Worm (Caenorhabditis elegans) whole organism, young adult: Measurements from ENCODE around the gene F48E3.6.

Experiments
- B0336.3 ChIP-seq: fragments of 200-800 bp; sonication (Bioruptor generic); IDR thresholded peaks from 2 replicates; pipeline ENCODE4 v1.3.6; 2022; ENCODE audit warnings: missing genetic modification characterization, missing compliant biosample characterization
- C06A6.2 ChIP-seq: fragments of 200-800 bp; sonication (Bioruptor generic); conservative IDR thresholded peaks from 2 replicates; pipeline ENCODE4 v1.3.6; 2022; ENCODE audit warnings: missing genetic modification characterization, missing compliant biosample characterization
- C17E4.6 ChIP-seq: fragments of 200-800 bp; sonication (Bioruptor generic); IDR thresholded peaks from 2 replicates; pipeline ENCODE4 v1.3.6; 2022; ENCODE audit warnings: missing genetic modification reagents, missing genetic modification characterization, missing compliant biosample characterization
- D2030.7 ChIP-seq: fragments of 200-800 bp; sonication (Bioruptor generic); IDR thresholded peaks from 2 replicates; pipeline ENCODE4 v1.3.6; 2022; ENCODE audit warnings: missing genetic modification reagents, missing genetic modification characterization, missing compliant biosample characterization
- F10E7.11 ChIP-seq: sonication (generic microtip); optimal IDR thresholded peaks from 2 replicates; lab custom pipeline; 2017; ENCODE audit warnings: mild to moderate bottlenecking, missing genetic modification characterization, moderate library complexity, missing compliant biosample characterization
- F37B4.10 ChIP-seq: fragments of 200-800 bp; sonication (Bioruptor generic); IDR thresholded peaks from 2 replicates; pipeline ENCODE4 v1.3.6; 2022; ENCODE audit warnings: missing genetic modification characterization, missing compliant biosample characterization
- F49E8.2 ChIP-seq: sonication (generic microtip); optimal IDR thresholded peaks from 3 replicates; lab custom pipeline; 2017; ENCODE audit warnings: missing genetic modification characterization, mild to moderate bottlenecking, missing compliant biosample characterization, antibody characterized with exemption, moderate library complexity; ENCODE audit not compliant: insufficient read depth
- F55B11.4 ChIP-seq: sonication (generic microtip); optimal IDR thresholded peaks from 2 replicates; lab custom pipeline; 2016; ENCODE audit warnings: missing compliant biosample characterization, missing genetic modification characterization, borderline replicate concordance; ENCODE audit not compliant: insufficient read depth
- Y79H2A.3 ChIP-seq: fragments of 200-800 bp; sonication (Bioruptor generic); conservative IDR thresholded peaks from 2 replicates; pipeline ENCODE4 v1.3.6; 2022; ENCODE audit warnings: missing genetic modification reagents, missing genetic modification characterization, missing compliant biosample characterization
- ZK185.1 ChIP-seq: sonication (generic microtip); optimal IDR thresholded peaks from 2 replicates; lab custom pipeline; 2016; ENCODE audit warnings: mild to moderate bottlenecking, missing genetic modification characterization, missing compliant biosample characterization; ENCODE audit not compliant: poor library complexity, severe bottlenecking
- akir-1 ChIP-seq: fragments of 200-800 bp; sonication (Bioruptor generic); optimal IDR thresholded peaks from 2 replicates; lab custom pipeline; 2018; ENCODE audit warnings: mild to moderate bottlenecking, missing genetic modification characterization, moderate library complexity, missing compliant biosample characterization
- attf-3 ChIP-seq: fragments of 200-800 bp; sonication (Bioruptor generic); conservative IDR thresholded peaks from 2 replicates; pipeline ENCODE4 v1.3.6; 2022; ENCODE audit warnings: missing genetic modification reagents, missing genetic modification characterization, missing compliant biosample characterization
- attf-5 ChIP-seq: fragments of 200-800 bp; sonication (Bioruptor generic); optimal IDR thresholded peaks from 2 replicates; lab custom pipeline; 2018; ENCODE audit warnings: mild to moderate bottlenecking, missing genetic modification characterization, missing compliant biosample characterization
- cebp-2 ChIP-seq: fragments of 200-800 bp; sonication (Bioruptor generic); IDR thresholded peaks from 2 replicates; pipeline ENCODE4 v1.3.6; 2022; ENCODE audit warnings: missing genetic modification characterization, missing compliant biosample characterization
- ceh-100 ChIP-seq: fragments of 200-800 bp; sonication (Bioruptor generic); IDR thresholded peaks from 2 replicates; pipeline ENCODE4 v1.3.6; 2022; ENCODE audit warnings: missing genetic modification reagents, missing genetic modification characterization, missing compliant biosample characterization
- ceh-27 ChIP-seq: fragments of 200-800 bp; sonication (Bioruptor generic); optimal IDR thresholded peaks from 2 replicates; lab custom pipeline; 2018; ENCODE audit warnings: mild to moderate bottlenecking, missing genetic modification characterization, moderate library complexity, missing compliant biosample characterization
- ceh-58 ChIP-seq: fragments of 200-800 bp; sonication (Bioruptor generic); IDR thresholded peaks from 2 replicates; pipeline ENCODE4 v1.3.6; 2022; ENCODE audit warnings: missing genetic modification characterization, missing compliant biosample characterization
- die-1 ChIP-seq: sonication (generic microtip); optimal IDR thresholded peaks from 2 replicates; lab custom pipeline; 2016; ENCODE audit warnings: missing genotype, mild to moderate bottlenecking, missing genetic modification characterization, missing compliant biosample characterization
- ekl-4 ChIP-seq: fragments of 200-800 bp; sonication (Bioruptor generic); IDR thresholded peaks from 2 replicates; pipeline ENCODE4 v1.3.6; 2022; ENCODE audit warnings: missing genetic modification reagents, missing genetic modification characterization, missing compliant biosample characterization
- ets-4 ChIP-seq: fragments of 200-800 bp; sonication (Bioruptor generic); optimal IDR thresholded peaks from 2 replicates; lab custom pipeline; 2018; ENCODE audit warnings: mild to moderate bottlenecking, missing genetic modification characterization, missing compliant biosample characterization
- him-1 ChIP-seq: sonication (generic microtip); optimal IDR thresholded peaks from 2 replicates; lab custom pipeline; 2016; ENCODE audit warnings: missing genotype, missing genetic modification reagents, missing genetic modification characterization, missing compliant biosample characterization
- hmg-1.2 ChIP-seq: fragments of 200-800 bp; sonication (Bioruptor generic); IDR thresholded peaks from 2 replicates; pipeline ENCODE4 v1.3.6; 2022; ENCODE audit warnings: missing genetic modification reagents, missing genetic modification characterization, missing compliant biosample characterization
- lag-1 ChIP-seq: fragments of 200-800 bp; sonication (Bioruptor generic); IDR thresholded peaks from 2 replicates; pipeline ENCODE4 v1.3.6; 2022; ENCODE audit warnings: missing genetic modification reagents, missing genetic modification characterization, missing compliant biosample characterization
- madf-6 ChIP-seq: fragments of 200-800 bp; sonication (Bioruptor generic); IDR thresholded peaks from 2 replicates; pipeline ENCODE4 v1.3.6; 2022; ENCODE audit warnings: missing genetic modification reagents, missing genetic modification characterization, missing compliant biosample characterization
- mxl-1 ChIP-seq: sonication (generic microtip); optimal IDR thresholded peaks from 2 replicates; lab custom pipeline; 2016; ENCODE audit warnings: missing genetic modification characterization, missing compliant biosample characterization
- pbrm-1 ChIP-seq: fragments of 200-800 bp; sonication (Bioruptor generic); IDR thresholded peaks from 2 replicates; pipeline ENCODE4 v1.3.6; 2022; ENCODE audit warnings: missing genetic modification reagents, missing genetic modification characterization, missing compliant biosample characterization
- pha-4 ChIP-seq: fragments of 150-350 bp; sonication (generic microtip); optimal IDR thresholded peaks from 2 replicates; lab custom pipeline; 2014; ENCODE audit warnings: missing biosample characterization, missing genetic modification reagents, missing genetic modification characterization
- rec-8 ChIP-seq, 2 experiments: sonication (generic microtip); optimal IDR thresholded peaks; 2 replicates each; lab custom pipeline; 2016; ENCODE audit warnings: mild to moderate bottlenecking in 2 of 2, missing genetic modification characterization in 2 of 2, missing genetic modification reagents in 2 of 2, missing genotype in 2 of 2, missing biosample characterization in 1 of 2, missing compliant biosample characterization in 1 of 2, moderate library complexity in 1 of 2
- snpc-3.4 ChIP-seq: sonication (generic microtip); optimal IDR thresholded peaks from 2 replicates; lab custom pipeline; 2017; ENCODE audit warnings: missing genetic modification characterization, mild to moderate bottlenecking, missing compliant biosample characterization, antibody characterized with exemption, moderate library complexity, missing genotype, missing genetic modification reagents
- unc-62 ChIP-seq: fragments of 150-350 bp; optimal IDR thresholded peaks from 2 replicates; lab custom pipeline; 2014; ENCODE audit warnings: missing biosample characterization, missing genetic modification reagents, missing genetic modification characterization
- zfh-2 ChIP-seq: fragments of 200-800 bp; sonication (Bioruptor generic); conservative IDR thresholded peaks from 2 replicates; pipeline ENCODE4 v1.3.6; 2022; ENCODE audit warnings: missing genetic modification reagents, missing genetic modification characterization, missing compliant biosample characterization
- ztf-6 ChIP-seq: fragments of 200-800 bp; sonication (Bioruptor generic); IDR thresholded peaks from 2 replicates; pipeline ENCODE4 v1.3.6; 2022; ENCODE audit warnings: missing genetic modification reagents, missing genetic modification characterization, missing compliant biosample characterization

Gene F48E3.6

ce11 chrX:7493020-7493419 lies 9.7 kb downstream of the F48E3.6 start, which contains the start of gene F48E3.2:
F48E3.2 (minus strand) TSS chrX:7493120.
- no peak for TF ChIP-seq C17E4.6 (GFP tag; lab: Robert Waterston, UW)
- no peak for TF ChIP-seq lag-1

ce11 chrX:7491521-7491920 lies 11.2 kb downstream of the F48E3.6 start:
- TF ChIP-seq F55B11.4 (tag; lab: Kevin White, UChicago) (no peak), attf-5 (GFP tag; lab: Kevin White, UChicago) (no peak), F10E7.11 (tag; lab: Kevin White, UChicago) (no peak), F37B4.10 (GFP tag; lab: Robert Waterston, UW) (0 out of 2 replicates have a peak, but pooled peaks have one; percentile 68), pha-4 (tag; lab: Kevin White, UChicago) (no peak), ekl-4 (no peak), madf-6 (GFP tag; lab: Robert Waterston, UW) (no peak)

ce11 chrX:7485748-7486147 lies 17.0 kb downstream of the F48E3.6 start, which contains the start of gene gly-12:
gly-12 (plus strand) TSS chrX:7485864.
- TF ChIP-seq snpc-3.4 (tag; lab: Kevin White, UChicago) (no peak), C06A6.2 (no peak), him-1 (tag; lab: Kevin White, UChicago) (no peak), D2030.7 (GFP tag; lab: Robert Waterston, UW) (no peak), die-1 (tag; lab: Kevin White, UChicago) (no peak), ceh-27 (GFP tag; lab: Kevin White, UChicago) (peak; percentile 36), attf-3 (GFP tag; lab: Robert Waterston, UW) (no peak), zfh-2 (GFP tag; lab: Robert Waterston, UW) (peak; percentile 74), cebp-2 (GFP tag; lab: Robert Waterston, UW) (no peak), ceh-100 (GFP tag; lab: Robert Waterston, UW) (no peak), madf-6 (GFP tag; lab: Robert Waterston, UW) (no peak), unc-62 (GFP tag; lab: Kevin White, UChicago) (no peak)

- TF ChIP-seq F55B11.4 (tag; lab: Kevin White, UChicago) (no peak), ets-4 (GFP tag; lab: Kevin White, UChicago) (no peak), B0336.3 (no peak), mxl-1 (tag; lab: Kevin White, UChicago) (no peak), F49E8.2 (tag; lab: Kevin White, UChicago) (no peak), ZK185.1 (no peak), rec-8 (tag; optimal IDR thresholded peaks at IDR 0.05; lab: Kevin White, UChicago) (no peak), ztf-6 (no peak), ceh-58 (GFP tag; lab: Robert Waterston, UW) (no peak), Y79H2A.3 (GFP tag; lab: Robert Waterston, UW) (no peak), pbrm-1 (GFP tag; lab: Robert Waterston, UW) (no peak), akir-1 (GFP tag; lab: Kevin White, UChicago) (no peak), hmg-1.2 (no peak), ceh-27 (GFP tag; lab: Kevin White, UChicago) (no peak), pha-4 (tag; lab: Kevin White, UChicago) (no peak)
- TF ChIP-seq, all 124 proteins: peak for 0
Measured at ce11 chrX:7480756-7481155, 22.0 kb downstream of the F48E3.6 start, which contains the start of gene F48E3.9. F48E3.9 (plus strand) TSS chrX:7481056.
